Fruit fly (Drosophila melanogaster) whole organism, pupa: ENCODE data around the gene wgn.

Experiments used
- CG4496 ChIP-seq: fragments of 200-800 bp; sonication (Bioruptor generic); IDR thresholded peaks from 3 replicates; pipeline ENCODE4 v1.3.6; 2022; ENCODE audit warnings: missing biosample characterization, missing genetic modification characterization
- CG9948 ChIP-seq: fragments of 200-800 bp; sonication (Bioruptor generic); optimal IDR thresholded peaks from 2 replicates; lab custom pipeline; 2018; ENCODE audit warnings: missing biosample characterization, mild to moderate bottlenecking, missing genetic modification characterization, moderate library complexity

DNA sequence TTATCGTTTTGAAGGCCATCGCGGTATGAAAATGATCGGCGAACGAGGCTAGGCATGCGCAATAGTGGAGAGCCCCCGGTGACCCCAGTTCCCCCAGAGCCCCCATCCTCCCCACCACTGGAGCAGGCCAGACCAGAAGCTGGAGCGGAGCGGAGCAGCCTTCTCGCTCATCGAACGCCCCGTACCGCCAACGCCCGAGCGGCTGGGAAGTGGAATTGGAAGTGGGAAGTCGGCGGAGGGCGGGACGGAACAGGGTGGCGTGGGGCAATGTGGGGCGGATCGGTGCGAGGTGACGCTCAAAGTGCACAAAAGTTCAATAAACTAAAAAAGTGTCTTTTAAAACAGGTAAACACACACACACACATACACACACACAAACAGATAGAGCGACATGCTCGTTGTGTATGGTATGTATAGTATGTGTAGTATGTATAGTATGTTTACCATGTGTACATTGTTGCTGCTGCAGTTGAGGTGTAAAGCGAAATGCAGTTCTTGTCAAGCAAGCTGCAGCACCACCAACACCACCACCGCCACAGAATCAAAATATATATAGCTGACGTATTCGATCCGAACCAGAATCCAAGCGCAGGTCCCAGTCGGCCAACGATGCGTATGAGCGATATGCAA, 37.0 kb upstream of the wgn start:
- no peak for TF ChIP-seq CG9948 (tag; lab: Kevin White, UChicago)
- TF ChIP-seq CG4496 (GFP tag; lab: Robert Waterston, UW): peak; percentile 8; the same call in 1 of the 3 replicates
